In the genomic region with DNA sequence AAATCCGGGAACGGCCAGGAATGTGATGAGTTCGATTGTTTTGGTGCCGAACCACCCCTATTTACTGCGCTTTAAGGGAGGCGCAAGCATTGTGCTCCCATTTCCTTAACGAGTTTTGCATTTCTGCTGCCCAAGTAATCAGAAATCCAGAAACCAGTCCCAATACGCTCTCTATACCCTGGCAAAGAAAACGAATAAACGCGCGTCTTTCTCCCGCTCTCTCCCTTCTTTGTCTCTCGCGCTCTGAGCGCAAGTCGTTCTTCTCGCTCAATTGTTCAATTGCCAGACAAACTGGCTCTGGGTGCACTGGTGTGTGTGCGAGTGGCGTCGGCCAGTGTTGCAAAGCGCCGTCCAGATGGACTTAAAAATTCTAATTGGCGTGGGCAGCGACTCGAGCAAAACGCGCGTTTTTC, we compare ENCODE assay signal across 1 fruit fly cellular context.
TF ChIP-seq lines count a peak whose summit lies in the region.

No protein-coding gene starts in this region.

TF ChIP-seq in whole organism, embryonic, 481 proteins besides CTCF, POLR2A, EP300 and RAD21 (continued from another document):
- peak; percentile 31; the same call in 1 of the 2 replicates for TF ChIP-seq hbn (GFP tag; IDR thresholded peaks at IDR 0.05; lab: Robert Waterston, UW; ENCODE audit: partially characterized antibody)
- TF ChIP-seq dm (GFP tag; optimal IDR thresholded peaks at IDR 0.05; lab: Kevin White, UChicago) = peak; percentile 94
- TF ChIP-seq CG4617 (GFP tag; optimal IDR thresholded peaks at IDR 0.05; lab: Kevin White, UChicago; ENCODE audit: borderline replicate concordance) = peak; percentile 98
- TF ChIP-seq pfk (GFP tag; optimal IDR thresholded peaks at IDR 0.05; lab: Kevin White, UChicago) = peak; percentile 2
- peak; percentile 98 for TF ChIP-seq Chrac-16 (GFP tag; optimal IDR thresholded peaks at IDR 0.05; lab: Kevin White, UChicago)
- peak; percentile 48 for TF ChIP-seq sqz (GFP tag; optimal IDR thresholded peaks at IDR 0.05; lab: Kevin White, UChicago)
- peak; percentile 84 for TF ChIP-seq CG9437 (GFP tag; optimal IDR thresholded peaks at IDR 0.05; lab: Kevin White, UChicago)
- no peak for TF ChIP-seq ato (GFP tag; IDR thresholded peaks at IDR 0.05; lab: Robert Waterston, UW; ENCODE audit: partially characterized antibody)
